Fruit fly (Drosophila melanogaster) whole organism, embryonic: ENCODE data around the gene dtn.

Source experiments
- Bgb ChIP-seq: fragments of 200-800 bp; sonication (Bioruptor generic); IDR thresholded peaks from 2 replicates; pipeline ENCODE4 v1.3.6; 2022; ENCODE audit warnings: missing biosample characterization, missing genetic modification characterization; ENCODE audit not compliant: partially characterized antibody
- CG10462 ChIP-seq: fragments of 200-800 bp; sonication (Bioruptor generic); optimal IDR thresholded peaks from 2 replicates; lab custom pipeline; 2016; ENCODE audit warnings: missing biosample characterization, missing genetic modification characterization
- CG11695 ChIP-seq: fragments of 200-800 bp; sonication (Bioruptor generic); IDR thresholded peaks from 3 replicates; pipeline ENCODE4 v1.3.6; 2022; ENCODE audit warnings: missing biosample characterization, missing genetic modification characterization
- CG12071 ChIP-seq: fragments of 200-800 bp; sonication (Bioruptor generic); optimal IDR thresholded peaks from 3 replicates; lab custom pipeline; 2018; ENCODE audit warnings: missing biosample characterization, mild to moderate bottlenecking, missing genetic modification characterization
- CG12744 ChIP-seq: fragments of 200-800 bp; sonication (Bioruptor generic); optimal IDR thresholded peaks from 2 replicates; lab custom pipeline; 2016; ENCODE audit warnings: missing biosample characterization, missing genetic modification characterization
- CG1602 ChIP-seq: fragments of 200-800 bp; sonication (Bioruptor generic); optimal IDR thresholded peaks from 3 replicates; lab custom pipeline; 2016; ENCODE audit warnings: missing biosample characterization, missing genetic modification characterization
- CG16813 ChIP-seq: fragments of 200-800 bp; sonication (Bioruptor generic); IDR thresholded peaks from 3 replicates; pipeline ENCODE4 v1.3.6; 2022; ENCODE audit warnings: missing biosample characterization, missing genetic modification characterization; ENCODE audit not compliant: partially characterized antibody
- CG17328 ChIP-seq: fragments of 200-800 bp; sonication (Bioruptor generic); IDR thresholded peaks from 2 replicates; pipeline ENCODE4 v1.3.6; 2022; ENCODE audit warnings: missing biosample characterization, missing genetic modification characterization
- CG17385 ChIP-seq: fragments of 200-800 bp; sonication (Bioruptor generic); optimal IDR thresholded peaks from 3 replicates; lab custom pipeline; 2018; ENCODE audit warnings: missing biosample characterization, mild to moderate bottlenecking, missing genetic modification characterization
- CG2202 ChIP-seq: fragments of 200-800 bp; sonication (Bioruptor generic); optimal IDR thresholded peaks from 2 replicates; lab custom pipeline; 2018; ENCODE audit warnings: missing biosample characterization, mild to moderate bottlenecking, missing genetic modification characterization
- CG3065 ChIP-seq: fragments of 200-800 bp; sonication (Bioruptor generic); optimal IDR thresholded peaks from 2 replicates; lab custom pipeline; 2016; ENCODE audit warnings: missing biosample characterization, missing genetic modification characterization
- CG31388 ChIP-seq: fragments of 200-800 bp; sonication (Bioruptor generic); optimal IDR thresholded peaks from 2 replicates; lab custom pipeline; 2016; ENCODE audit warnings: missing biosample characterization, missing genetic modification characterization
- CG31441 ChIP-seq: fragments of 200-800 bp; sonication (Bioruptor generic); IDR thresholded peaks from 2 replicates; pipeline ENCODE4 v1.3.6; 2022; ENCODE audit warnings: missing biosample characterization, missing genetic modification characterization
- CG32767 ChIP-seq: fragments of 200-800 bp; sonication (Bioruptor generic); IDR thresholded peaks from 2 replicates; pipeline ENCODE4 v1.3.6; 2022; ENCODE audit warnings: missing biosample characterization, missing genetic modification characterization
- CG4707 ChIP-seq: fragments of 200-800 bp; sonication (Bioruptor generic); optimal IDR thresholded peaks from 2 replicates; lab custom pipeline; 2018; ENCODE audit warnings: missing biosample characterization, mild to moderate bottlenecking, missing genetic modification characterization, moderate library complexity
- CG4730 ChIP-seq: fragments of 200-800 bp; sonication (Bioruptor generic); IDR thresholded peaks from 2 replicates; pipeline ENCODE4 v1.3.6; 2022; ENCODE audit warnings: missing biosample characterization, missing genetic modification characterization
- CG6854 ChIP-seq: fragments of 200-800 bp; sonication (Bioruptor generic); optimal IDR thresholded peaks from 3 replicates; lab custom pipeline; 2017; ENCODE audit warnings: missing biosample characterization, mild to moderate bottlenecking, missing genetic modification characterization
- CG7556 ChIP-seq: fragments of 200-800 bp; sonication (Bioruptor generic); optimal IDR thresholded peaks from 2 replicates; lab custom pipeline; 2017; ENCODE audit warnings: missing biosample characterization, mild to moderate bottlenecking, missing genetic modification characterization
- CG7928 ChIP-seq: fragments of 200-800 bp; sonication (Bioruptor generic); optimal IDR thresholded peaks from 2 replicates; lab custom pipeline; 2017; ENCODE audit warnings: missing biosample characterization, mild to moderate bottlenecking, missing genetic modification characterization
- Dll ChIP-seq: fragments of 200-800 bp; sonication (Bioruptor generic); IDR thresholded peaks from 4 replicates; pipeline ENCODE4 v1.3.6; 2022; ENCODE audit warnings: missing biosample characterization, missing genetic modification characterization; ENCODE audit not compliant: partially characterized antibody
- Gsc ChIP-seq: fragments of 200-800 bp; sonication (Bioruptor generic); IDR thresholded peaks from 2 replicates; pipeline ENCODE4 v1.3.6; 2022; ENCODE audit warnings: missing biosample characterization, missing genetic modification characterization
- HHEX ChIP-seq: fragments of 200-800 bp; sonication (Bioruptor generic); optimal IDR thresholded peaks from 3 replicates; lab custom pipeline; 2017; ENCODE audit warnings: missing biosample characterization, mild to moderate bottlenecking, missing genetic modification characterization, missing genetic modification reagents
- Hand ChIP-seq: fragments of 200-800 bp; sonication (Bioruptor generic); optimal IDR thresholded peaks from 2 replicates; lab custom pipeline; 2017; ENCODE audit warnings: mild to moderate bottlenecking, missing biosample characterization, missing genetic modification reagents, missing genetic modification characterization
- HmgZ ChIP-seq: fragments of 200-800 bp; sonication (Bioruptor generic); optimal IDR thresholded peaks from 2 replicates; lab custom pipeline; 2018; ENCODE audit warnings: missing biosample characterization, mild to moderate bottlenecking, missing genetic modification characterization
- Hmr ChIP-seq: fragments of 200-800 bp; sonication (Bioruptor generic); optimal IDR thresholded peaks from 3 replicates; lab custom pipeline; 2017; ENCODE audit warnings: mild to moderate bottlenecking, missing biosample characterization, missing genetic modification reagents, missing genetic modification characterization
- Lhr ChIP-seq: fragments of 200-800 bp; sonication (Bioruptor generic); optimal IDR thresholded peaks from 3 replicates; lab custom pipeline; 2017; ENCODE audit warnings: mild to moderate bottlenecking, missing biosample characterization, missing genetic modification reagents, missing genetic modification characterization
- Nf-YA ChIP-seq: fragments of 200-800 bp; sonication (Bioruptor generic); IDR thresholded peaks from 2 replicates; pipeline ENCODE4 v1.3.6; 2022; ENCODE audit warnings: missing biosample characterization, missing genetic modification characterization
- Ptx1 ChIP-seq: fragments of 200-800 bp; sonication (Bioruptor generic); IDR thresholded peaks from 2 replicates; pipeline ENCODE4 v1.3.6; 2022; ENCODE audit warnings: missing biosample characterization, missing genetic modification characterization
- Usf ChIP-seq: fragments of 200-800 bp; sonication (Bioruptor generic); optimal IDR thresholded peaks from 2 replicates; lab custom pipeline; 2017; ENCODE audit warnings: missing genotype, missing biosample characterization, missing genetic modification characterization
- Xbp1 ChIP-seq: fragments of 200-800 bp; sonication (Bioruptor generic); optimal IDR thresholded peaks from 3 replicates; lab custom pipeline; 2016; ENCODE audit warnings: missing biosample characterization, mild to moderate bottlenecking, missing genetic modification characterization
- ac ChIP-seq: fragments of 200-800 bp; sonication (Bioruptor generic); optimal IDR thresholded peaks from 3 replicates; lab custom pipeline; 2017; ENCODE audit warnings: missing biosample characterization, mild to moderate bottlenecking, missing genetic modification characterization
- chm ChIP-seq: fragments of 200-800 bp; sonication (Bioruptor generic); IDR thresholded peaks from 2 replicates; pipeline ENCODE4 v1.3.6; 2022; ENCODE audit warnings: missing biosample characterization, missing genetic modification characterization
- croc ChIP-seq: fragments of 200-800 bp; sonication (Bioruptor generic); conservative IDR thresholded peaks from 3 replicates; pipeline ENCODE4 v1.3.6; 2022; ENCODE audit warnings: missing biosample characterization, missing genetic modification characterization
- dpn ChIP-seq, 2 experiments: fragments of 200-800 bp; sonication (Bioruptor generic); optimal IDR thresholded peaks; 3 replicates each; lab custom pipeline; 2016; ENCODE audit warnings: missing biosample characterization in 2 of 2, missing genetic modification characterization in 2 of 2
- eve ChIP-seq, 2 experiments: fragments of >200 bp; optimal IDR thresholded peaks; 2 replicates each; lab custom pipeline; 2017; ENCODE audit warnings: missing biosample characterization in 2 of 2, missing genetic modification characterization in 2 of 2
- ewg ChIP-seq: fragments of 200-800 bp; sonication (Bioruptor generic); optimal IDR thresholded peaks from 3 replicates; lab custom pipeline; 2017; ENCODE audit warnings: mild to moderate bottlenecking, missing biosample characterization, missing genetic modification reagents, missing genetic modification characterization
- eyg ChIP-seq: fragments of 200-800 bp; sonication (Bioruptor generic); optimal IDR thresholded peaks from 3 replicates; lab custom pipeline; 2016; ENCODE audit warnings: missing biosample characterization, missing genetic modification characterization
- grn ChIP-seq: fragments of 200-800 bp; sonication (Bioruptor generic); optimal IDR thresholded peaks from 3 replicates; lab custom pipeline; 2017; ENCODE audit warnings: missing biosample characterization, missing genetic modification characterization
- gsb-n ChIP-seq: fragments of 200-800 bp; sonication (Bioruptor generic); optimal IDR thresholded peaks from 3 replicates; lab custom pipeline; 2018; ENCODE audit warnings: missing biosample characterization, mild to moderate bottlenecking, missing genetic modification characterization
- her ChIP-seq: fragments of 200-800 bp; sonication (Bioruptor generic); optimal IDR thresholded peaks from 2 replicates; lab custom pipeline; 2016; ENCODE audit warnings: missing biosample characterization, missing genetic modification characterization
- jing ChIP-seq: fragments of 200-800 bp; sonication (Bioruptor generic); optimal IDR thresholded peaks from 2 replicates; lab custom pipeline; 2018; ENCODE audit warnings: missing biosample characterization, mild to moderate bottlenecking, missing genetic modification characterization
- jumu ChIP-seq: fragments of 200-800 bp; sonication (Bioruptor generic); optimal IDR thresholded peaks from 3 replicates; lab custom pipeline; 2016; ENCODE audit warnings: missing biosample characterization, missing genetic modification characterization
- lov ChIP-seq, 2 experiments: fragments of 200-800 bp in 1 of 2; fragments of >200 bp in 1 of 2; sonication (Bioruptor generic) in 1 of 2; IDR thresholded peaks in 1 of 2; optimal IDR thresholded peaks in 1 of 2; 2 replicates in 1 of 2; 3 replicates in 1 of 2; pipeline versions ENCODE4 v1.3.6 to Lab custom; 2017 to 2022; ENCODE audit warnings: missing biosample characterization in 1 of 2, missing genetic modification characterization in 1 of 2
- nau ChIP-seq: fragments of 200-800 bp; sonication (Bioruptor generic); optimal IDR thresholded peaks from 3 replicates; lab custom pipeline; 2017; ENCODE audit warnings: missing biosample characterization, mild to moderate bottlenecking, missing genetic modification characterization, missing genetic modification reagents
- oc ChIP-seq: fragments of 200-800 bp; sonication (Bioruptor generic); optimal IDR thresholded peaks from 2 replicates; lab custom pipeline; 2018; ENCODE audit warnings: missing biosample characterization, mild to moderate bottlenecking, missing genetic modification characterization, moderate library complexity
- pnt ChIP-seq: fragments of 200-800 bp; sonication (Bioruptor generic); optimal IDR thresholded peaks from 3 replicates; lab custom pipeline; 2016; ENCODE audit warnings: missing biosample characterization, missing genetic modification characterization
- pros ChIP-seq: fragments of 200-800 bp; sonication (Bioruptor generic); optimal IDR thresholded peaks from 3 replicates; lab custom pipeline; 2019; ENCODE audit warnings: missing biosample characterization, mild to moderate bottlenecking, missing genetic modification characterization, moderate library complexity
- ranshi ChIP-seq: fragments of 200-800 bp; sonication (Bioruptor generic); IDR thresholded peaks from 2 replicates; pipeline ENCODE4 v1.3.6; 2022; ENCODE audit warnings: missing biosample characterization, missing genetic modification characterization
- slbo ChIP-seq: fragments of 200-800 bp; sonication (Bioruptor generic); IDR thresholded peaks from 2 replicates; pipeline ENCODE4 v1.3.6; 2022; ENCODE audit warnings: missing biosample characterization, missing genetic modification characterization
- tgo ChIP-seq: fragments of 200-800 bp; sonication (Bioruptor generic); IDR thresholded peaks from 3 replicates; pipeline ENCODE4 v1.3.6; 2022; ENCODE audit warnings: missing biosample characterization, missing genetic modification characterization

The dtn gene

DNA sequence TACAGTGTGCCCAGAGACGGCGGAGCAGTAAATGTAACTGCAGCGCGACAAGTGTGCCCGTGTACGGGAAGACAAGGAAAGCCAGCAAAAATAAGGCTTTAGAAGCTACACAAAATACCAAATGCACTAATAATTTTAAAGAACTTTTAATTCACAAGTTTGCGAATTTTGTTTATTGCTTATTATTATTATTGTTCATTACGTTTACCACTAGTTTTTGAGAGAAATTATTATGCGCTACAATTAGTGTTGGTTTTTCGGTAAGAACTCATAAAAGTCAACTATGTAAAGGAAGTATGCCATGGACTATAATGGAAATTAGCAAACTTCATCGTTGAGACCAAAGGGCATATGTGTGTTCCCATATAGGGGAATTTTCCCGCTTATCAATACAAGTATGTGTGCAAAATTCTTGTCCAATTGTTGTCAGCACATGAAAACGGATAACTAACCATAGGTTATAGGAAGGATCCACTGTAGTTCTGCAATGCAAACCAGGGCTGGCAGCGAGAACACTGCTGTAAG lies 41.8 kb downstream of the dtn start, which contains the start of gene schlank (continued):
- TF ChIP-seq eyg (GFP tag; lab: Kevin White, UChicago): no peak
- peak; percentile 60 for TF ChIP-seq CG1602 (GFP tag; lab: Kevin White, UChicago)
- peak; percentile 14 for TF ChIP-seq jing (GFP tag; lab: Kevin White, UChicago)
- no peak for TF ChIP-seq CG32767
- TF ChIP-seq CG4707 (GFP tag; lab: Kevin White, UChicago): no peak
- TF ChIP-seq CG12071: peak; percentile 25
- no peak for TF ChIP-seq CG2202 (tag; lab: Kevin White, UChicago)
- peak; percentile 16 for TF ChIP-seq CG7556 (GFP tag; lab: Kevin White, UChicago)
- TF ChIP-seq slbo (GFP tag; lab: Robert Waterston, UW): peak; percentile 81
- peak; percentile 56 to 57 for TF ChIP-seq dpn (GFP tag; optimal IDR thresholded peaks at IDR 0.05; lab: Kevin White, UChicago)
- no peak for TF ChIP-seq CG4730 (GFP tag; lab: Robert Waterston, UW)
- peak; percentile 85 for TF ChIP-seq CG7928
- no peak for TF ChIP-seq gsb-n (tag; lab: Kevin White, UChicago)
- TF ChIP-seq grn (GFP tag; lab: Kevin White, UChicago): no peak
- TF ChIP-seq CG31441 (GFP tag; lab: Robert Waterston, UW): no peak
- no peak for TF ChIP-seq Hmr (GFP tag; lab: Kevin White, UChicago)
- TF ChIP-seq Hand (GFP tag; lab: Kevin White, UChicago): no peak
- TF ChIP-seq CG12744 (GFP tag; lab: Kevin White, UChicago): no peak
- TF ChIP-seq jumu (GFP tag; lab: Kevin White, UChicago): peak; percentile 74
- TF ChIP-seq ewg (GFP tag; lab: Kevin White, UChicago): peak; percentile 39
- TF ChIP-seq Nf-YA (GFP tag; lab: Robert Waterston, UW): no peak
- peak; percentile 64 for TF ChIP-seq Xbp1 (GFP tag; lab: Kevin White, UChicago)
- TF ChIP-seq CG31388: no peak
- no peak for TF ChIP-seq nau (GFP tag; lab: Kevin White, UChicago)
- no peak; the same call in 1 of the 2 replicates for TF ChIP-seq chm (GFP tag; lab: Robert Waterston, UW)
- no peak for TF ChIP-seq CG16813
- TF ChIP-seq Ptx1 (GFP tag; lab: Robert Waterston, UW): peak; percentile 77
- TF ChIP-seq eve (GFP tag; optimal IDR thresholded peaks at IDR 0.05; lab: Kevin White, UChicago): no peak
- peak; percentile 28; the same call in 1 of the 3 replicates for TF ChIP-seq croc (GFP tag; lab: Robert Waterston, UW)
- no peak for TF ChIP-seq Dll (GFP tag; lab: Robert Waterston, UW)
- no peak for TF ChIP-seq CG6854 (GFP tag; lab: Kevin White, UChicago)
- no peak for TF ChIP-seq Bgb (GFP tag; lab: Robert Waterston, UW)
- TF ChIP-seq CG3065: no peak
- no peak for TF ChIP-seq ac (GFP tag; lab: Kevin White, UChicago)
- peak; percentile 67 for TF ChIP-seq her
- TF ChIP-seq Lhr (GFP tag; lab: Kevin White, UChicago): peak; percentile 71
- peak; percentile 53; the same call in 2 of the 3 replicates for TF ChIP-seq tgo (GFP tag; lab: Robert Waterston, UW)
- no peak for TF ChIP-seq pros (GFP tag; lab: Kevin White, UChicago)
- TF ChIP-seq Usf (GFP tag; lab: Kevin White, UChicago): no peak
- no peak for TF ChIP-seq CG17385 (GFP tag; lab: Kevin White, UChicago)
- no peak for TF ChIP-seq Gsc (GFP tag; lab: Robert Waterston, UW)
- peak; percentile 18; the same call in 1 of the 2 replicates for TF ChIP-seq CG17328 (GFP tag; lab: Robert Waterston, UW)
- peak; percentile 57; the same call in 1 of the 2 replicates for TF ChIP-seq ranshi (GFP tag; lab: Robert Waterston, UW)
- TF ChIP-seq oc (tag; lab: Kevin White, UChicago): no peak
- no peak for TF ChIP-seq lov (optimal IDR thresholded peaks at IDR 0.05; lab: Kevin White, UChicago)
- TF ChIP-seq lov (GFP tag; IDR thresholded peaks at IDR 0.05; lab: Robert Waterston, UW): no peak
- peak; percentile 60 for TF ChIP-seq pnt
- peak; percentile 51; the same call in 1 of the 3 replicates for TF ChIP-seq CG11695 (GFP tag; lab: Robert Waterston, UW)
- TF ChIP-seq HmgZ: no peak
- peak; percentile 26 for TF ChIP-seq CG10462
- peak; percentile 12 for TF ChIP-seq HHEX (GFP tag; lab: Kevin White, UChicago)
